Worm (Caenorhabditis elegans) whole organism, early embryonic: ENCODE results near the gene C09B9.4.

ENCODE experiments used
- B0310.2 ChIP-seq: sonication (generic microtip); optimal IDR thresholded peaks from 2 replicates; lab custom pipeline; 2016; ENCODE audit warnings: mild to moderate bottlenecking, missing genetic modification characterization, missing compliant biosample characterization
- aly-1 ChIP-seq: sonication (generic microtip); optimal IDR thresholded peaks from 2 replicates; lab custom pipeline; 2016; ENCODE audit warnings: missing genetic modification characterization, missing compliant biosample characterization
- ama-1 ChIP-seq: fragments of 150-350 bp; optimal IDR thresholded peaks from 2 replicates; lab custom pipeline; 2014
- ceh-13 ChIP-seq: fragments of 200-800 bp; sonication (Bioruptor generic); optimal IDR thresholded peaks from 2 replicates; lab custom pipeline; 2018; ENCODE audit warnings: mild to moderate bottlenecking, missing genetic modification characterization, missing compliant biosample characterization
- flt-1 ChIP-seq: fragments of 200-800 bp; sonication (Bioruptor generic); IDR thresholded peaks from 2 replicates; pipeline ENCODE4 v1.3.6; 2022; ENCODE audit warnings: missing genetic modification characterization, missing compliant biosample characterization
- hmbx-1 ChIP-seq: sonication (generic microtip); optimal IDR thresholded peaks from 2 replicates; lab custom pipeline; 2016; ENCODE audit warnings: mild to moderate bottlenecking, missing genetic modification characterization, missing compliant biosample characterization
- hmg-4 ChIP-seq: fragments of 200-800 bp; sonication (Bioruptor generic); optimal IDR thresholded peaks from 2 replicates; lab custom pipeline; 2018; ENCODE audit warnings: mild to moderate bottlenecking, missing genetic modification characterization, missing compliant biosample characterization
- sea-1 ChIP-seq: fragments of 200-800 bp; sonication (Bioruptor generic); conservative IDR thresholded peaks from 2 replicates; pipeline ENCODE4 v1.3.6; 2022; ENCODE audit warnings: missing genetic modification characterization, missing compliant biosample characterization
- tbx-37 ChIP-seq: fragments of 200-800 bp; sonication (Bioruptor generic); conservative IDR thresholded peaks from 2 replicates; pipeline ENCODE4 v1.3.6; 2022; ENCODE audit warnings: missing genetic modification reagents, missing genetic modification characterization, missing compliant biosample characterization
- tra-4 ChIP-seq: sonication (generic microtip); optimal IDR thresholded peaks from 2 replicates; lab custom pipeline; 2017; ENCODE audit warnings: missing genetic modification characterization, missing compliant biosample characterization

- TF ChIP-seq hmg-4 (GFP tag; lab: Kevin White, UChicago) = no peak
- no peak for TF ChIP-seq aly-1
- peak; percentile 74; the same call in 1 of the 2 replicates for TF ChIP-seq sea-1
- TF ChIP-seq hmbx-1 (tag; lab: Kevin White, UChicago) = no peak
- TF ChIP-seq tra-4 (tag; lab: Kevin White, UChicago) = no peak
- no peak for TF ChIP-seq ama-1 (lab: Kevin White, UChicago)
- peak; percentile 18 for TF ChIP-seq B0310.2 (tag; lab: Kevin White, UChicago)
- peak; percentile 82 for TF ChIP-seq flt-1 (GFP tag; lab: Robert Waterston, UW)
- TF ChIP-seq ceh-13 (GFP tag; lab: Kevin White, UChicago) = no peak
- peak; percentile 49; the same call in 1 of the 2 replicates for TF ChIP-seq tbx-37 (GFP tag; lab: Robert Waterston, UW)
Observed at ce11 chrIV:5038744-5039143, 5.6 kb upstream of the C09B9.4 start.
